Worm (Caenorhabditis elegans): ENCODE measurements around the gene his-70.

The his-70 gene

ce11 chrIII:4018095-4018498, 41.8 kb downstream of the his-70 start:
- TF ChIP-seq lin-39 (tag; optimal IDR thresholded peaks at IDR 0.05) (peak; percentile 56), mab-5 (tag; optimal IDR thresholded peaks at IDR 0.05) (peak; percentile 15), sem-4 (tag; optimal IDR thresholded peaks at IDR 0.05) (peak; percentile 71), snpc-4 (tag; optimal IDR thresholded peaks at IDR 0.05) (peak; percentile 69), crh-2 (tag; optimal IDR thresholded peaks at IDR 0.05) (peak; percentile 4), nhr-25 (tag; optimal IDR thresholded peaks at IDR 0.05) (no peak), elt-3 (tag; optimal IDR thresholded peaks at IDR 0.05) (no peak), nhr-6 (tag; optimal IDR thresholded peaks at IDR 0.05) (peak; percentile 63), blmp-1 (tag; optimal IDR thresholded peaks at IDR 0.05; ENCODE audit: insufficient read depth) (no peak), zag-1 (tag; optimal IDR thresholded peaks at IDR 0.05) (peak; percentile 74), ceh-16 (tag; optimal IDR thresholded peaks at IDR 0.05) (no peak), ztf-11 (tag; optimal IDR thresholded peaks at IDR 0.05) (peak; percentile 14), nhr-21 (tag; optimal IDR thresholded peaks at IDR 0.05) (no peak), nhr-12 (tag; optimal IDR thresholded peaks at IDR 0.05) (no peak), unc-39 (tag; optimal IDR thresholded peaks at IDR 0.05) (no peak), mdl-1 (tag; optimal IDR thresholded peaks at IDR 0.05) (peak in 1 of 2 experiments; percentile 15), ztf-4 (tag; optimal IDR thresholded peaks at IDR 0.05) (no peak), lsy-2 (tag; optimal IDR thresholded peaks at IDR 0.05) (peak; percentile 62 to 75), elt-1 (tag; optimal IDR thresholded peaks at IDR 0.05) (no peak), nhr-237 (tag; optimal IDR thresholded peaks at IDR 0.05) (peak; percentile 46), lin-11 (tag; optimal IDR thresholded peaks at IDR 0.05) (peak; percentile 51), ceh-82 (tag; optimal IDR thresholded peaks at IDR 0.05) (peak; percentile 6), gmeb-1 (tag; optimal IDR thresholded peaks at IDR 0.05) (no peak), ztf-1 (GFP tag; conservative IDR thresholded peaks at IDR 0.05) (no peak), unc-55 (GFP tag; optimal IDR thresholded peaks at IDR 0.05) (peak; percentile 88), ZK546.5 (tag; optimal IDR thresholded peaks at IDR 0.05) (no peak), nhr-129 (tag; optimal IDR thresholded peaks at IDR 0.05) (peak; percentile 85), nhr-77 (tag; optimal IDR thresholded peaks at IDR 0.05) (no peak), sma-9 (GFP tag; optimal IDR thresholded peaks at IDR 0.05) (peak; percentile 72), sma-9 (tag; optimal IDR thresholded peaks at IDR 0.05) (no peak), skn-1 (tag; optimal IDR thresholded peaks at IDR 0.05) (no peak), dmd-4 (tag; optimal IDR thresholded peaks at IDR 0.05) (no peak), nhr-10 (tag; optimal IDR thresholded peaks at IDR 0.05) (no peak), nhr-23 (tag; optimal IDR thresholded peaks at IDR 0.05) (no peak), aly-2 (tag; optimal IDR thresholded peaks at IDR 0.05) (no peak), peb-1 (tag; optimal IDR thresholded peaks at IDR 0.05) (no peak), fos-1 (tag; optimal IDR thresholded peaks at IDR 0.05) (peak; percentile 38), lin-13 (GFP tag; optimal IDR thresholded peaks at IDR 0.05) (peak; percentile 2), unc-62 (GFP tag; optimal IDR thresholded peaks at IDR 0.05) (no peak), ama-1 (optimal IDR thresholded peaks at IDR 0.05) (no peak), egl-27 (tag; optimal IDR thresholded peaks at IDR 0.05) (no peak), F13H6.1 (tag; optimal IDR thresholded peaks at IDR 0.05) (peak; percentile 60), sma-3 (GFP tag; optimal IDR thresholded peaks at IDR 0.05) (no peak), Y55F3AM.14 (GFP tag; optimal IDR thresholded peaks at IDR 0.05) (no peak), R02D3.7 (tag; optimal IDR thresholded peaks at IDR 0.05) (no peak), nhr-11 (tag; optimal IDR thresholded peaks at IDR 0.05) (no peak), mbf-1 (tag; optimal IDR thresholded peaks at IDR 0.05) (no peak), C34F6.9 (tag; optimal IDR thresholded peaks at IDR 0.05) (peak; percentile 87), alr-1 (tag; optimal IDR thresholded peaks at IDR 0.05) (no peak)
